Worm (Caenorhabditis elegans): ENCODE data around the gene ger-1.

The ger-1 gene

ce11 chrIII:7045643-7046042, 21.6 kb downstream of the ger-1 start, which contains the start of gene R01H2.7:
Gene R01H2.7 (minus strand): TSS chrIII:7045743.
- no peak for TF ChIP-seq unc-62 (GFP tag; optimal IDR thresholded peaks at IDR 0.05)

DNA sequence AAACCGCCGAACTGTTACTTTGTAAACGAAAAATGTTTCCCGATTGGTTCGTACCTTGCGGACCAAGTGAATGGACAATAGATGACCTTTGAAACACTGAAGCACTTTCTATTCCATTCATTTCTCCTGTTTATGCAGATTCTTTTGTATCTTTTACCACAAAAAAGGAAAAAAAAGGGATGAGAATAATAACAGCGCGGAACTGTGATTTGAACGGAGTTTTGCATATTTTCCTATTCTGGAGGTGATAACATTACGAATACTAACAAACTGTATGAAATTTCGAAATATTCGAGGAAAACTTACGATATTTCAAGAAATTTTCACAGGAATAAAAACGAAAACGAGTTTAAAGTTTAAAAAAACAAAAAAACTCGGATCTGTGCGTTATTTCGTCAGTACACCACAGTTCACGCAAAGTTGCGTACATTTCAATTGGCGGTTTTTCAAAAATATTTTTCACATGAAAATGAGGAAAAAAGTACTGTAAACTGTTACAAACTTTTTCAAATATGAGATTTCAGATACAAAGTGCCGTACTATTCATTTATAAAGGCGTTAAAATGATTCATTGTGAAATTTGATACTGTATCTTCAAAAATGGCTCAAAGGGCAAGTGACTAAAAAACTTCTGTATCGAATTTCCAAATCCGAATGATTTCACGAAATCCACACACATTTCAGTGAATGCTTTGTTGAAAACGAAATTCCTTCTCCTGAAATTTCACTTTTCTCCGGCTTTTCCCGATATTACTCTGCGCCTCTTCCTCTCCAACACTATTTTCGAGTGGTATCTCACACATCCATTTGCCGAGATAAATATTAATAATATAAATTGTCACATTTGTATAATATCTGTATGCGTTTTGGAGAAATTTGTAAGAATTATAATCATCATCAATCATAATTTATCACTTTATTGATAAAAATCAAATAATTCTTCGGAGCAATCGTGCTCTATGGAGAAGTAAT, 32.7 kb downstream of the ger-1 start:
- no peak for TF ChIP-seq unc-62 (GFP tag; optimal IDR thresholded peaks at IDR 0.05)

DNA sequence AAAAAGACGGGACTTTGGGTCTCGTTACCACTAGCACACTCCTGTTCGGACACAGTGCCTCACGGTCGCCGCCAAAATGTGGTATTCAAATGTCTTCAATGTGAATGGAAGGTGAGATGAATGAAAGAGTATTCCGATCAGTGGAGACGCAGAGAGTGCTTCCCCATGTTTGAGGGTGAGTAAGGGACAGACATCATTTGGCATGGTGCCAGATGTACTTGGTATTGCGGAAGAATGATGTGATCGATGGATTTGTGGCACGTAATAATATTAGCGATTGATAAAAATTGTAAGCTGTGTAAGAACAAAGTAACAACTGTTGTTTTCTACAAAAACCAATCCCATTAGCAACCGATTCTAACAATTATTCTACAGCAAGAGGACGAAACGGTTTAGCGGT, 35.2 kb downstream of the ger-1 start:
- TF ChIP-seq unc-62 (GFP tag; optimal IDR thresholded peaks at IDR 0.05) = no peak

ce11 chrIII:7030044-7030804, 37.1 kb downstream of the ger-1 start:
- TF ChIP-seq unc-62 (GFP tag; optimal IDR thresholded peaks at IDR 0.05) = no peak

DNA sequence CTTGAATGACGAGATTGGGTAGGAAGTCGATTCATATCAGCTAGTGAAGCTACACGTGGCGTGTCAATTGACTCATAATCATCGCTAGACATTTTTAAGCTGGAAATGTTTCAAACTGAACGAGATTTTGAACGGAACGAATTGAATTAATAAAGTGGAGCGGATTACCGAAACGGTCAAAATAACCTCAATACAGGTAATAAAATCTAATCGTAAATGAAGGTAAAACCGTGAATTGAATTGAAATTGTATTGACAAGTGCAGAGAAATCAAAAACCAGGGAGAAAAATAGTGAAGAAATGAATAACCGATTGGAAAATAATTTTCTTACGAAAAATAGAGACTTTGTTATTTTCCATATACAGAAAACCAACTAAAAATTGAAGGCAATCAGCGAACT, 38.2 kb downstream of the ger-1 start, which contains the start of gene cyk-1:
cyk-1 (minus strand) TSS at position 101 of the 400 bp plus-strand sequence.
- TF ChIP-seq unc-62 (GFP tag; optimal IDR thresholded peaks at IDR 0.05) = no peak

ce11 chrIII:7025839-7026238, 41.4 kb downstream of the ger-1 start:
- TF ChIP-seq unc-62 (GFP tag; optimal IDR thresholded peaks at IDR 0.05) = no peak

DNA sequence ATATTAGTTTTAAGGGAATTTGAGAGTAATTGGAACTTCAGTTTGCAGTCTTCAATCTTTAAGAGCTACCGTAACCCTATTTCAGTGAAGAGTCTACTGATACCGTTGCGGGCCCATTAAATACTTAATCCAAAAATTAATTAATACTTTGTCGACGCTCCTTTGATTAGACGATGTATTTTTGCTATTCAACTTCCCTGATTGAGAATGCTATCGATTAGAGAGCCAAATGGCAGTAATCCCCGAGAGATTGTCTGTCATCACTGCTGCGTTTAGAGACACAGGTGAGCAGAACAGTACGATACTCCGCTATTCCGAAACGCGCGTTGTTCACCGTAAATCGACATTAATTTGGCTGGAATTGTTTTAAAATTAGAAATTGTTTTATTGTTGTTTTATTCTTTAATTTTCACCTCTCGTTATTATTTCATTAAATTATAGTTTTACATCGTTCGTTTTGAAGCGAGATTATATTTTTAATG, 46.1 kb downstream of the ger-1 start, which contains the start of gene rfl-1:
rfl-1 (plus strand) TSS at position 51 of the 482 bp plus-strand sequence.
- TF ChIP-seq unc-62 (GFP tag; optimal IDR thresholded peaks at IDR 0.05) = no peak

DNA sequence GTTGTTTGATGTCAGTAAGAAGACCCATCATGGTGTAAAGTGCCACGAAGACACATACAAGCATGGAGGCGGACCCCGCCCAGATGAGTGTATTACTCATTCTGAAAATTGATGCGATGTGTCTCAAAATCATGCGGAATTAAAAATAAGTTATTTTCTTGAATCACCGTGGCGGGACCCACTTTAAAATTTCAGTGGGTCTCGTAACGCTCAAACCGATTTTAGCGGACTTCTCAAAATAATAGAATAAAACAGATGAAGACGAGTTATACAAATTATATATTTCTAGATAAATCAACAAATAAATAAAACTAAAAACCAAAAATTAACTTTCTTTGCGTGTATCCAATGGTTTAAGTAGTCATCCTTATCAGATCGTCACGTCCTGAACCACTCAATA, 46.8 kb downstream of the ger-1 start, which contains the start of gene col-8:
col-8 (minus strand) TSS at position 101 of the 400 bp plus-strand sequence.
- TF ChIP-seq unc-62 (GFP tag; optimal IDR thresholded peaks at IDR 0.05) = no peak

DNA sequence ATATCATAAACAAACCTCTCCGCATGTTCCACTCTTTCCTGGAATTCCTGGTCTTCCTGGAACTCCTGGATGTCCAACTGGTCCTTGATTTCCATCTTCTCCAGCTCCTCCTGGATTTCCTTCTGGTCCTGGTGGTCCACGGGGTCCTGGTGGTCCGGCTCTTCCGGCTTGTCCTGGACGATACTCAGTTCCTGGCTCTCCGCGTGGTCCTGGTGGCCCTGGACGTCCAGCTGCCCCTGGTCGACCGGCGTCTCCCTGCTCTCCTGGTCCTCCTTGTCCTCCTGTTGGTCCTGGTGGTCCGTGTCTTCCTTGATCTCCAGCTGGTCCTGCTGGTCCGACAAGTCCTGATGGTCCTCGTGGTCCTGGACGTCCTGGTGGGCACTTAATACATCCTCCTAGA, 47.6 kb downstream of the ger-1 start:
- TF ChIP-seq unc-62 (GFP tag; optimal IDR thresholded peaks at IDR 0.05) = no peak

Data from whole organism, dauer.